Worm (Caenorhabditis elegans): ENCODE measurements around the gene ced-6.

ce11 chrIII:5635179-5635578 lies 39.6 kb downstream of the ced-6 start, which contains the start of gene ckk-1:
- TF ChIP-seq ztf-11 (tag; optimal IDR thresholded peaks at IDR 0.05) (no peak), pha-4 (tag; optimal IDR thresholded peaks at IDR 0.05) (no peak)
